Worm (Caenorhabditis elegans) whole organism, L3 larva: ENCODE measurements around the gene tag-120.

ENCODE experiments used
- skn-1 ChIP-seq: fragments of 150-350 bp; optimal IDR thresholded peaks from 2 replicates; lab custom pipeline; 2014; ENCODE audit warnings: missing biosample characterization, missing genetic modification characterization
- snpc-4 ChIP-seq: fragments of 150-350 bp; optimal IDR thresholded peaks from 2 replicates; lab custom pipeline; 2014; ENCODE audit warnings: missing biosample characterization, missing genetic modification characterization

DNA sequence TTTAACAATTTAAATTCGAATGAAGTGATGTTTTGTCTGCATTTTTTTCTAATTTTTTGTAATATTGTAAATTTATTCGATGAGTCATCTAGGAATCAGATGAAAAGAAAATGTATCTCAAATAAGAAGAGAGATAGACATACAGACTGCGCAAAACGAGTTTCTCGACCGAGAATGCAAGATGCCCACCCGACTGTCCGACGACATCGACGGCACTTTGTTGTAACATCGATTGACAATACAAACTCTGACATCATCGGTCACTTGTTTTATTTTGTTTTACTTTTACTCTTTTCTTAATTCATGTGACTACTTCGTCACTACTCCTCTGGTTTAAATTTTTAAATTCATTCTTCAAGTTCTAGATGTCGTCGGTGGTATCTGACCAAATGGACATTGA is 31.2 kb upstream of the tag-120 start, which contains the start of gene sta-2:
- TF ChIP-seq skn-1 (tag; lab: Kevin White, UChicago) (no peak), snpc-4 (tag; lab: Kevin White, UChicago) (no peak)
